Comparison of ENCODE assay signal across 5 fruit fly cellular contexts in the genomic region with DNA sequence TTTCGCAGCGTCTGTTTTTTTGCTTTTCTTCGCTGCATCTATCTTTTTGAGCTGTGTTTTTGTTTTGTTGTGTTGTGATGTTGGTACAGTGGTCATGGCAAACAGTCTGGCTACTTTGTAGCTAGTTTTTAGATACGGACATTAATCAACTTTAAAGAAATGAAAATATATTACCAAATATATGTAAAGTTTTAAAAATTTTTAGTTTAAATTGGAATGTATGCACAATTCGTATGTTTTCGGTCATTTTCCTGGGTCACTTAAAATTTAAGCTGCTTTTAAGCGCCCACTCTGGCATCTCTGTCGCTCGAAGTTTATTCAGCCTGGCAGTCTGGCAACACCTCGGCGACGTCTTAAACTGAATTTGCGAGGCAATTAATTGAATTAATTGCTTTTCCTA.
TF ChIP-seq lines count a peak whose summit lies in the region.

A gene (plus strand): TSS at position 344 of the 400 bp plus-strand sequence.

- TF ChIP-seq CTCF in whole organism, embryonic (GFP tag; optimal IDR thresholded peaks at IDR 0.05; lab: Kevin White, UChicago) = no peak

TF ChIP-seq in whole organism, adult, 20 proteins besides CTCF, POLR2A, EP300 and RAD21 (continues in another document):
- TF ChIP-seq Clk (GFP tag; optimal IDR thresholded peaks at IDR 0.05; lab: Kevin White, UChicago) (no peak), bab1 (GFP tag; optimal IDR thresholded peaks at IDR 0.05; lab: Kevin White, UChicago) (peak; percentile 90), cic (GFP tag; optimal IDR thresholded peaks at IDR 0.05; lab: Kevin White, UChicago) (peak; percentile 5), CG12768 (GFP tag; optimal IDR thresholded peaks at IDR 0.05; lab: Kevin White, UChicago) (peak; percentile 62), cnc (optimal IDR thresholded peaks at IDR 0.05; lab: Kevin White, UChicago) (no peak), Crg-1 (GFP tag; optimal IDR thresholded peaks at IDR 0.05; lab: Kevin White, UChicago) (peak; percentile 42), CG33017 (tag; optimal IDR thresholded peaks at IDR 0.05; lab: Kevin White, UChicago) (no peak), ovo (GFP tag; optimal IDR thresholded peaks at IDR 0.05; lab: Kevin White, UChicago) (peak; percentile 47), CG14711 (tag; optimal IDR thresholded peaks at IDR 0.05; lab: Kevin White, UChicago) (peak; percentile 77), CG1620 (GFP tag; optimal IDR thresholded peaks at IDR 0.05; lab: Kevin White, UChicago) (peak; percentile 81), CG7045 (GFP tag; optimal IDR thresholded peaks at IDR 0.05; lab: Kevin White, UChicago) (peak; percentile 55), tj (GFP tag; optimal IDR thresholded peaks at IDR 0.05; lab: Kevin White, UChicago) (peak; percentile 59), CG7101 (tag; optimal IDR thresholded peaks at IDR 0.05; lab: Kevin White, UChicago) (peak; percentile 85), Mnt (GFP tag; optimal IDR thresholded peaks at IDR 0.05; lab: Kevin White, UChicago) (peak; percentile 77), pad (GFP tag; optimal IDR thresholded peaks at IDR 0.05; lab: Kevin White, UChicago) (peak; percentile 68), CG11617 (GFP tag; optimal IDR thresholded peaks at IDR 0.05; lab: Kevin White, UChicago) (peak; percentile 79), kay (GFP tag; lab: Kevin White, UChicago; ENCODE audit: borderline replicate concordance) (no peak)

TF ChIP-seq in whole organism, embryonic, 481 proteins besides CTCF, POLR2A, EP300 and RAD21 (continues in another document):
- TF ChIP-seq CG16779 (GFP tag; IDR thresholded peaks at IDR 0.05; lab: Robert Waterston, UW) = no peak
- TF ChIP-seq zfh1 (GFP tag; IDR thresholded peaks at IDR 0.05; lab: Robert Waterston, UW) = peak; percentile 36; the same call in 1 of the 3 replicates
- peak in 1 of 2 experiments; percentile 0 for TF ChIP-seq insv (GFP tag; optimal IDR thresholded peaks at IDR 0.05; lab: Kevin White, UChicago)
- TF ChIP-seq CG12942 (GFP tag; optimal IDR thresholded peaks at IDR 0.05; lab: Kevin White, UChicago) = peak; percentile 56
- TF ChIP-seq bbx (GFP tag; IDR thresholded peaks at IDR 0.05; lab: Robert Waterston, UW; ENCODE audit: partially characterized antibody) = no peak
- no peak for TF ChIP-seq unc-4 (GFP tag; IDR thresholded peaks at IDR 0.05; lab: Robert Waterston, UW; ENCODE audit: partially characterized antibody)
- peak; percentile 81 for TF ChIP-seq CG9817 (tag; optimal IDR thresholded peaks at IDR 0.05; lab: Kevin White, UChicago)
- TF ChIP-seq oc (tag; optimal IDR thresholded peaks at IDR 0.05; lab: Kevin White, UChicago) = no peak
- no peak for TF ChIP-seq Stat92E (GFP tag; optimal IDR thresholded peaks at IDR 0.05; lab: Kevin White, UChicago)
- peak; percentile 34; the same call in 1 of the 2 replicates for TF ChIP-seq klu (GFP tag; IDR thresholded peaks at IDR 0.05; lab: Robert Waterston, UW)
- no peak for TF ChIP-seq slp2 (GFP tag; optimal IDR thresholded peaks at IDR 0.05; lab: Kevin White, UChicago)
- peak; percentile 95 for TF ChIP-seq Sry-β (GFP tag; optimal IDR thresholded peaks at IDR 0.05; lab: Kevin White, UChicago)
- TF ChIP-seq mam (GFP tag; optimal IDR thresholded peaks at IDR 0.05; lab: Kevin White, UChicago) = peak; percentile 61
- TF ChIP-seq CG17385 (GFP tag; optimal IDR thresholded peaks at IDR 0.05; lab: Kevin White, UChicago) = peak; percentile 59
- TF ChIP-seq CG1024 (GFP tag; IDR thresholded peaks at IDR 0.05; lab: Robert Waterston, UW) = peak; percentile 27; the same call in 1 of the 2 replicates
- TF ChIP-seq bsh (GFP tag; optimal IDR thresholded peaks at IDR 0.05; lab: Kevin White, UChicago) = peak; percentile 7 to 58

TF ChIP-seq in whole organism, prepupa, 60 proteins besides CTCF, POLR2A, EP300 and RAD21 (continues in another document):
- peak; percentile 44 for TF ChIP-seq dac (GFP tag; optimal IDR thresholded peaks at IDR 0.05; lab: Kevin White, UChicago)
- TF ChIP-seq spab (GFP tag; optimal IDR thresholded peaks at IDR 0.05; lab: Kevin White, UChicago) = no peak
- TF ChIP-seq CG16779 (tag; optimal IDR thresholded peaks at IDR 0.05; lab: Kevin White, UChicago) = no peak
- no peak for TF ChIP-seq CG6854 (GFP tag; optimal IDR thresholded peaks at IDR 0.05; lab: Kevin White, UChicago)
- TF ChIP-seq CG10631 (GFP tag; optimal IDR thresholded peaks at IDR 0.05; lab: Kevin White, UChicago) = peak; percentile 69
- peak in 1 of 2 experiments; percentile 44 for TF ChIP-seq salr (GFP tag; optimal IDR thresholded peaks at IDR 0.05; lab: Kevin White, UChicago)
- no peak for TF ChIP-seq CG6276 (GFP tag; optimal IDR thresholded peaks at IDR 0.05; lab: Kevin White, UChicago)
- peak; percentile 48 for TF ChIP-seq CG11902 (GFP tag; optimal IDR thresholded peaks at IDR 0.05; lab: Kevin White, UChicago)
- TF ChIP-seq Hr39 (GFP tag; optimal IDR thresholded peaks at IDR 0.05; lab: Kevin White, UChicago) = peak; percentile 64
- TF ChIP-seq CG6792 (GFP tag; optimal IDR thresholded peaks at IDR 0.05; lab: Kevin White, UChicago) = peak; percentile 58
- TF ChIP-seq OdsH (GFP tag; optimal IDR thresholded peaks at IDR 0.05; lab: Kevin White, UChicago) = peak; percentile 74
- peak; percentile 65 for TF ChIP-seq Eip75B (GFP tag; optimal IDR thresholded peaks at IDR 0.05; lab: Kevin White, UChicago)
- no peak for TF ChIP-seq Sox102F (GFP tag; optimal IDR thresholded peaks at IDR 0.05; lab: Kevin White, UChicago)
- TF ChIP-seq Eip78C (GFP tag; lab: Kevin White, UChicago) = peak; percentile 82
- TF ChIP-seq Lpt (GFP tag; optimal IDR thresholded peaks at IDR 0.05; lab: Kevin White, UChicago) = peak; percentile 49
- no peak for TF ChIP-seq Hr38 (GFP tag; optimal IDR thresholded peaks at IDR 0.05; lab: Kevin White, UChicago)
- peak; percentile 71 for TF ChIP-seq acj6 (GFP tag; optimal IDR thresholded peaks at IDR 0.05; lab: Kevin White, UChicago)
- TF ChIP-seq Ets96B (tag; optimal IDR thresholded peaks at IDR 0.05; lab: Kevin White, UChicago) = peak; percentile 64
- TF ChIP-seq eg (GFP tag; IDR thresholded peaks at IDR 0.05; lab: Robert Waterston, UW) = peak; percentile 62; the same call in 2 of the 3 replicates

TF ChIP-seq in whole organism, pupa, 21 proteins besides CTCF, POLR2A, EP300 and RAD21 (continues in another document):
- TF ChIP-seq CG4496 (GFP tag; IDR thresholded peaks at IDR 0.05; lab: Robert Waterston, UW) = peak; percentile 77; the same call in 2 of the 3 replicates
- TF ChIP-seq gl (tag; optimal IDR thresholded peaks at IDR 0.05; lab: Kevin White, UChicago) = peak; percentile 55
- TF ChIP-seq CG10348 (GFP tag; IDR thresholded peaks at IDR 0.05; lab: Robert Waterston, UW) = 0 out of 2 replicates have a peak, but pooled peaks have one; percentile 23
- TF ChIP-seq CG9948 (tag; optimal IDR thresholded peaks at IDR 0.05; lab: Kevin White, UChicago) = peak; percentile 51
- peak; percentile 27; the same call in 1 of the 2 replicates for TF ChIP-seq CG12605 (GFP tag; IDR thresholded peaks at IDR 0.05; lab: Robert Waterston, UW)
- peak; percentile 78 for TF ChIP-seq CG15710 (tag; optimal IDR thresholded peaks at IDR 0.05; lab: Kevin White, UChicago)
- no peak for TF ChIP-seq CG13204 (GFP tag; optimal IDR thresholded peaks at IDR 0.05; lab: Kevin White, UChicago)
- peak; percentile 49 for TF ChIP-seq CG17806 (tag; optimal IDR thresholded peaks at IDR 0.05; lab: Kevin White, UChicago)
- peak; percentile 59 for TF ChIP-seq Snoo (tag; optimal IDR thresholded peaks at IDR 0.05; lab: Kevin White, UChicago)
- 0 out of 2 replicates have a peak, but pooled peaks have one; percentile 9 for TF ChIP-seq rn (GFP tag; IDR thresholded peaks at IDR 0.05; lab: Robert Waterston, UW)
- no peak for TF ChIP-seq Pif1B (GFP tag; optimal IDR thresholded peaks at IDR 0.05; lab: Kevin White, UChicago)
- TF ChIP-seq fd96Ca (GFP tag; IDR thresholded peaks at IDR 0.05; lab: Robert Waterston, UW) = peak; percentile 47; the same call in 1 of the 3 replicates
- TF ChIP-seq CG8159 (tag; optimal IDR thresholded peaks at IDR 0.05; lab: Kevin White, UChicago) = peak; percentile 74
- TF ChIP-seq Ets98B (GFP tag; IDR thresholded peaks at IDR 0.05; lab: Robert Waterston, UW) = peak; percentile 49
- peak; percentile 2 for TF ChIP-seq EcR (GFP tag; optimal IDR thresholded peaks at IDR 0.05; lab: Kevin White, UChicago)
- TF ChIP-seq D1 (tag; optimal IDR thresholded peaks at IDR 0.05; lab: Kevin White, UChicago) = no peak
- no peak for TF ChIP-seq CG14655 (GFP tag; optimal IDR thresholded peaks at IDR 0.05; lab: Kevin White, UChicago)
- TF ChIP-seq Pif1A (GFP tag; optimal IDR thresholded peaks at IDR 0.05; lab: Kevin White, UChicago) = no peak

TF ChIP-seq in whole organism, wandering third instar larva, 38 proteins besides CTCF, POLR2A, EP300 and RAD21 (continues in another document):
- TF ChIP-seq Hr78 (GFP tag; optimal IDR thresholded peaks at IDR 0.05; lab: Kevin White, UChicago) = no peak
- TF ChIP-seq dmrt93B (GFP tag; optimal IDR thresholded peaks at IDR 0.05; lab: Kevin White, UChicago) = peak; percentile 50
- TF ChIP-seq fru (GFP tag; optimal IDR thresholded peaks at IDR 0.05; lab: Kevin White, UChicago) = peak; percentile 64
- no peak for TF ChIP-seq brk (GFP tag; optimal IDR thresholded peaks at IDR 0.05; lab: Kevin White, UChicago)
- TF ChIP-seq HLH106 (tag; optimal IDR thresholded peaks at IDR 0.05; lab: Kevin White, UChicago) = peak; percentile 85
- TF ChIP-seq usp (GFP tag; optimal IDR thresholded peaks at IDR 0.05; lab: Kevin White, UChicago) = no peak
- TF ChIP-seq Hr83 (GFP tag; optimal IDR thresholded peaks at IDR 0.05; lab: Kevin White, UChicago; ENCODE audit: poor library complexity, severe bottlenecking) = no peak
- peak; percentile 67 for TF ChIP-seq OdsH (GFP tag; optimal IDR thresholded peaks at IDR 0.05; lab: Kevin White, UChicago)
- TF ChIP-seq Rel (GFP tag; optimal IDR thresholded peaks at IDR 0.05; lab: Kevin White, UChicago) = no peak
- peak; percentile 48 for TF ChIP-seq Rel (tag; optimal IDR thresholded peaks at IDR 0.05; lab: Kevin White, UChicago)
- TF ChIP-seq Vsx2 (GFP tag; optimal IDR thresholded peaks at IDR 0.05; lab: Kevin White, UChicago; ENCODE audit: partially characterized antibody) = no peak
- peak; percentile 72 for TF ChIP-seq h (GFP tag; optimal IDR thresholded peaks at IDR 0.05; lab: Kevin White, UChicago)
- no peak for TF ChIP-seq dl (GFP tag; optimal IDR thresholded peaks at IDR 0.05; lab: Kevin White, UChicago; ENCODE audit: insufficient read depth in 1 of 2, partially characterized antibody in 2 of 2)
- no peak for TF ChIP-seq Hnf4 (GFP tag; optimal IDR thresholded peaks at IDR 0.05; lab: Kevin White, UChicago)
- peak; percentile 41 for TF ChIP-seq sv (GFP tag; optimal IDR thresholded peaks at IDR 0.05; lab: Kevin White, UChicago)
- peak; percentile 77 for TF ChIP-seq CG9705 (GFP tag; optimal IDR thresholded peaks at IDR 0.05; lab: Kevin White, UChicago)
- TF ChIP-seq dsf (GFP tag; optimal IDR thresholded peaks at IDR 0.05; lab: Kevin White, UChicago; ENCODE audit: borderline replicate concordance) = no peak
- TF ChIP-seq Sp1 (GFP tag; optimal IDR thresholded peaks at IDR 0.05; lab: Kevin White, UChicago) = peak; percentile 75
- peak; percentile 58 for TF ChIP-seq psq (GFP tag; optimal IDR thresholded peaks at IDR 0.05; lab: Kevin White, UChicago)
- no peak for TF ChIP-seq Mio (GFP tag; optimal IDR thresholded peaks at IDR 0.05; lab: Kevin White, UChicago)
- no peak for TF ChIP-seq CrebA (GFP tag; optimal IDR thresholded peaks at IDR 0.05; lab: Kevin White, UChicago; ENCODE audit: borderline replicate concordance)
